Fruit fly (Drosophila melanogaster): ENCODE data around the gene Pitslre.
A peak's percentile ranks its signal among the peaks of the same experiment; 100 is the strongest.

The Pitslre gene

DNA sequence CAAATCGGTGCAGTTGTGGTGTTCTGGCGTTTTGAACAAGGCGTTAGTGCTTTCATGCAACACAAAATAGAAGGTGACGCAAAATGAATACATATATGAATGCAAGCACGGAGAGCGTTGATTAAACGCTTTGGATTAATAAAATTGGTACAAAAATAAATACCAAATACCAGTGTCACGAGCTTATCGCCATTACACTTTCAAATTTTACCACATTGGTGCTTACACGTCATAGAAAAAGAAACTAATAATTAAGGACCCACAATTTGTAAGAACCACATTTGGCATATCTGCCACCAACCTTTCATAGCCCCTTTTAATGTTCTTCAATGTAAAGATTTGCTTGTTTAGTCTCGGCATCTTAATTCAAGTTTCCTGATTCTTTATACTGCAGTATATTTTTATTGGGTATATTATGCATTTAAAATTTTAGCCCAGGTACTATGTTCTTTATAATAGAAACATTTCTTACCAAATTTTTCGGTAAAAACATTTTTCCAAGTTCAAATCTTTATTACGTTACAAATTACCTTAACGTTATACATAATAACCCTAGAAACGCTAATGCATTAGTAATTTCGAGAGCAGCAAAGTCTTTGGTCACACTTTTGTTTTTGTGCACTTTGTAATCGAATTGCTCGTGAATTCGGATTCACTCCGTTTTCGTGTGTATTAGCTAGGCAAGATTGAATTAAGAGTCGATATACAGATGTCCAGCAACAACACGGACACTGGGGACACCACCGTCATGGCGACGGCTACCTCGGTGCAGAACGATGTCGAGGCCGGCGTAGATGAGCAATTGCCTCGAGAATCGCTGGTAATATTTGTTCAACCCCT is 7.1 kb downstream of the Pitslre start, which contains the start of the genes Pex16 and Pex14 (continued):
- TF ChIP-seq CG1233 (GFP tag; optimal IDR thresholded peaks at IDR 0.05) (peak; percentile 57), CG7556 (GFP tag; optimal IDR thresholded peaks at IDR 0.05) (peak; percentile 51), CG6654 (GFP tag; optimal IDR thresholded peaks at IDR 0.05) (no peak), CG14710 (tag; optimal IDR thresholded peaks at IDR 0.05) (peak; percentile 61), br (optimal IDR thresholded peaks at IDR 0.05) (no peak), schlank (tag; optimal IDR thresholded peaks at IDR 0.05) (peak; percentile 27), cad (GFP tag; optimal IDR thresholded peaks at IDR 0.05) (no peak), tin (GFP tag; optimal IDR thresholded peaks at IDR 0.05) (peak; percentile 78), CHES-1-like (GFP tag; optimal IDR thresholded peaks at IDR 0.05) (peak; percentile 60), gt (GFP tag; IDR thresholded peaks at IDR 0.05) (no peak), CG5245 (GFP tag; optimal IDR thresholded peaks at IDR 0.05) (peak; percentile 47), CG13287 (GFP tag; IDR thresholded peaks at IDR 0.05; ENCODE audit: partially characterized antibody) (no peak), run (tag; optimal IDR thresholded peaks at IDR 0.05) (no peak), CG10654 (GFP tag; optimal IDR thresholded peaks at IDR 0.05) (peak; percentile 37), dati (GFP tag; IDR thresholded peaks at IDR 0.05) (no peak), CG10147 (GFP tag; optimal IDR thresholded peaks at IDR 0.05) (no peak), vvl (GFP tag; IDR thresholded peaks at IDR 0.05) (peak; percentile 78; the same call in 1 of the 2 replicates), fru (optimal IDR thresholded peaks at IDR 0.05) (no peak), Hmr (GFP tag; optimal IDR thresholded peaks at IDR 0.05) (no peak), h (optimal IDR thresholded peaks at IDR 0.05) (no peak), D19A (tag; optimal IDR thresholded peaks at IDR 0.05) (no peak), ase (GFP tag; IDR thresholded peaks at IDR 0.05) (peak; percentile 69; the same call in 2 of the 3 replicates), sna (GFP tag; IDR thresholded peaks at IDR 0.05; ENCODE audit: partially characterized antibody) (no peak), CG10979 (tag; optimal IDR thresholded peaks at IDR 0.05) (peak; percentile 39), lov (optimal IDR thresholded peaks at IDR 0.05) (no peak), lov (GFP tag; IDR thresholded peaks at IDR 0.05) (no peak), Hey (tag; optimal IDR thresholded peaks at IDR 0.05) (no peak), CG4730 (GFP tag; IDR thresholded peaks at IDR 0.05) (peak; percentile 67), CG11695 (GFP tag; IDR thresholded peaks at IDR 0.05) (no peak), CG10366 (GFP tag; IDR thresholded peaks at IDR 0.05) (peak; percentile 73), Lim3 (GFP tag; IDR thresholded peaks at IDR 0.05) (no peak), fd102C (GFP tag; optimal IDR thresholded peaks at IDR 0.05) (no peak), CG2199 (GFP tag; IDR thresholded peaks at IDR 0.05) (peak; percentile 75; the same call in 2 of the 3 replicates), Lhr (GFP tag; optimal IDR thresholded peaks at IDR 0.05) (peak; percentile 28), CG9437 (GFP tag; optimal IDR thresholded peaks at IDR 0.05) (peak; percentile 100), Hsf (GFP tag; optimal IDR thresholded peaks at IDR 0.05) (peak; percentile 82), salm (tag; optimal IDR thresholded peaks at IDR 0.05) (no peak), mld (GFP tag; IDR thresholded peaks at IDR 0.05; ENCODE audit: partially characterized antibody) (no peak), CG8290 (GFP tag; optimal IDR thresholded peaks at IDR 0.05) (peak; percentile 14), CG8290 (tag; optimal IDR thresholded peaks at IDR 0.05) (peak in 1 of 2 experiments; percentile 85), nerfin-2 (GFP tag; IDR thresholded peaks at IDR 0.05; ENCODE audit: partially characterized antibody) (no peak), Ets97D (GFP tag; optimal IDR thresholded peaks at IDR 0.05) (peak; percentile 38), CG16863 (GFP tag; optimal IDR thresholded peaks at IDR 0.05) (peak; percentile 76), Xbp1 (GFP tag; optimal IDR thresholded peaks at IDR 0.05) (peak; percentile 88), CG2712 (tag; optimal IDR thresholded peaks at IDR 0.05) (peak; percentile 68), Myb (GFP tag; optimal IDR thresholded peaks at IDR 0.05) (peak; percentile 66), CG13424 (tag; optimal IDR thresholded peaks at IDR 0.05) (peak; percentile 70), unc-4 (GFP tag; IDR thresholded peaks at IDR 0.05; ENCODE audit: partially characterized antibody) (0 out of 2 replicates have a peak, but pooled peaks have one; percentile 13), CG9727 (GFP tag; optimal IDR thresholded peaks at IDR 0.05) (peak; percentile 69), CG11456 (GFP tag; IDR thresholded peaks at IDR 0.05) (peak; percentile 85), zen2 (GFP tag; IDR thresholded peaks at IDR 0.05; ENCODE audit: partially characterized antibody) (no peak)

All from whole organism, embryonic.